Fruit fly (Drosophila melanogaster) whole organism: ENCODE measurements around the gene mRpS18B.

Experiments
- CG8478 ChIP-seq: fragments of >200 bp; optimal IDR thresholded peaks from 2 replicates; lab custom pipeline; 2018; ENCODE audit warnings: inconsistent platforms
- Dll ChIP-seq: fragments of >200 bp; optimal IDR thresholded peaks from 2 replicates; lab custom pipeline; 2017
- pan ChIP-seq: fragments of >200 bp; optimal IDR thresholded peaks from 2 replicates; lab custom pipeline; 2017

dm6 chr2L:20134823-20135222 is 37.8 kb upstream of the mRpS18B start, which contains the start of gene CG10651:
- TF ChIP-seq Dll (lab: Kevin White, UChicago) (no peak), CG8478 (no peak), pan (no peak)
